Worm (Caenorhabditis elegans) whole organism, late embryonic: Measurements from ENCODE around the gene clpf-1.

Experiments
- F13H6.1 ChIP-seq: sonication (generic microtip); optimal IDR thresholded peaks from 2 replicates; lab custom pipeline; 2016; ENCODE audit warnings: missing genetic modification characterization, missing compliant biosample characterization
- K02D7.2 ChIP-seq: sonication (generic microtip); optimal IDR thresholded peaks from 2 replicates; lab custom pipeline; 2017; ENCODE audit warnings: mild to moderate bottlenecking, missing genetic modification characterization, missing compliant biosample characterization
- K09A11.1 ChIP-seq: sonication (generic microtip); optimal IDR thresholded peaks from 2 replicates; lab custom pipeline; 2017; ENCODE audit warnings: antibody characterized with exemption, mild to moderate bottlenecking, missing genetic modification characterization, missing compliant biosample characterization; ENCODE audit not compliant: insufficient read depth
- T23F11.4 ChIP-seq: fragments of 200-800 bp; sonication (Bioruptor generic); optimal IDR thresholded peaks from 2 replicates; lab custom pipeline; 2018; ENCODE audit warnings: mild to moderate bottlenecking, missing genetic modification characterization, missing compliant biosample characterization
- Y22D7AL.16 ChIP-seq: sonication (generic microtip); optimal IDR thresholded peaks from 2 replicates; lab custom pipeline; 2016; ENCODE audit warnings: missing genetic modification characterization, missing compliant biosample characterization
- ahr-1 ChIP-seq: sonication (generic microtip); optimal IDR thresholded peaks from 2 replicates; lab custom pipeline; 2016; ENCODE audit warnings: missing genetic modification characterization, missing compliant biosample characterization
- ama-1 ChIP-seq: fragments of 150-350 bp; optimal IDR thresholded peaks from 2 replicates; lab custom pipeline; 2014
- ceh-19 ChIP-seq: fragments of 200-800 bp; sonication (Bioruptor generic); optimal IDR thresholded peaks from 2 replicates; lab custom pipeline; 2018; ENCODE audit warnings: mild to moderate bottlenecking, missing genetic modification characterization, missing compliant biosample characterization
- ceh-2 ChIP-seq: sonication (generic microtip); optimal IDR thresholded peaks from 2 replicates; lab custom pipeline; 2016; ENCODE audit warnings: missing genotype, missing genetic modification characterization, missing compliant biosample characterization
- ceh-22 ChIP-seq: sonication (generic microtip); optimal IDR thresholded peaks from 2 replicates; lab custom pipeline; 2017; ENCODE audit warnings: missing biosample characterization, missing genetic modification characterization
- ceh-30 ChIP-seq: fragments of 150-350 bp; optimal IDR thresholded peaks from 2 replicates; lab custom pipeline; 2014; ENCODE audit warnings: missing biosample characterization, missing genetic modification characterization
- ceh-45 ChIP-seq: fragments of 200-800 bp; sonication (Bioruptor generic); IDR thresholded peaks from 2 replicates; pipeline ENCODE4 v1.3.6; 2022; ENCODE audit warnings: missing genetic modification reagents, missing genetic modification characterization, missing compliant biosample characterization
- ceh-48 ChIP-seq: sonication (generic microtip); optimal IDR thresholded peaks from 2 replicates; lab custom pipeline; 2016; ENCODE audit warnings: missing genetic modification characterization, inconsistent platforms, missing compliant biosample characterization
- che-1 ChIP-seq: sonication (generic microtip); optimal IDR thresholded peaks from 2 replicates; lab custom pipeline; 2016; ENCODE audit warnings: mild to moderate bottlenecking, missing genetic modification characterization, missing compliant biosample characterization
- elt-2 ChIP-seq: sonication (generic microtip); optimal IDR thresholded peaks from 2 replicates; lab custom pipeline; 2016; ENCODE audit warnings: missing genetic modification reagents, missing genetic modification characterization, missing compliant biosample characterization
- elt-4 ChIP-seq: sonication (generic microtip); optimal IDR thresholded peaks from 2 replicates; lab custom pipeline; 2016; ENCODE audit warnings: missing genetic modification characterization, missing compliant biosample characterization
- ets-4 ChIP-seq: sonication (generic microtip); optimal IDR thresholded peaks from 2 replicates; lab custom pipeline; 2016; ENCODE audit warnings: missing genetic modification characterization, missing compliant biosample characterization
- eyg-1 ChIP-seq: sonication (generic microtip); optimal IDR thresholded peaks from 2 replicates; lab custom pipeline; 2016; ENCODE audit warnings: missing genotype, missing genetic modification characterization, missing compliant biosample characterization
- fax-1 ChIP-seq: sonication (generic microtip); optimal IDR thresholded peaks from 2 replicates; lab custom pipeline; 2016; ENCODE audit warnings: missing genotype, missing genetic modification characterization, missing compliant biosample characterization
- hlh-13 ChIP-seq: fragments of 200-800 bp; sonication (Bioruptor generic); optimal IDR thresholded peaks from 2 replicates; lab custom pipeline; 2018; ENCODE audit warnings: mild to moderate bottlenecking, missing genetic modification characterization, missing compliant biosample characterization
- hlh-15 ChIP-seq: sonication (generic microtip); optimal IDR thresholded peaks from 2 replicates; lab custom pipeline; 2016; ENCODE audit warnings: missing genetic modification characterization, missing compliant biosample characterization
- hlh-30 ChIP-seq: sonication (generic microtip); optimal IDR thresholded peaks from 2 replicates; lab custom pipeline; 2017; ENCODE audit warnings: antibody characterized with exemption, missing genetic modification characterization, missing compliant biosample characterization; ENCODE audit not compliant: insufficient read depth
- lim-6 ChIP-seq: sonication (generic microtip); optimal IDR thresholded peaks from 2 replicates; lab custom pipeline; 2016; ENCODE audit warnings: missing genetic modification characterization, missing compliant biosample characterization
- lin-11 ChIP-seq: fragments of 200-800 bp; sonication (Bioruptor generic); optimal IDR thresholded peaks from 2 replicates; lab custom pipeline; 2018; ENCODE audit warnings: mild to moderate bottlenecking, missing genetic modification characterization, missing compliant biosample characterization
- madf-2 ChIP-seq: sonication (generic microtip); optimal IDR thresholded peaks from 2 replicates; lab custom pipeline; 2017; ENCODE audit warnings: missing genetic modification characterization, missing compliant biosample characterization
- nfya-1 ChIP-seq: sonication (generic microtip); optimal IDR thresholded peaks from 2 replicates; lab custom pipeline; 2017; ENCODE audit warnings: missing genetic modification characterization, mild to moderate bottlenecking, missing compliant biosample characterization, antibody characterized with exemption, moderate library complexity
- odd-2 ChIP-seq: sonication (generic microtip); optimal IDR thresholded peaks from 2 replicates; lab custom pipeline; 2017; ENCODE audit warnings: antibody characterized with exemption, mild to moderate bottlenecking, missing genetic modification characterization, missing compliant biosample characterization
- pax-1 ChIP-seq: fragments of 150-350 bp; optimal IDR thresholded peaks from 2 replicates; lab custom pipeline; 2014; ENCODE audit warnings: missing biosample characterization, missing genetic modification characterization
- pha-4 ChIP-seq: fragments of 150-350 bp; optimal IDR thresholded peaks from 2 replicates; lab custom pipeline; 2018; ENCODE audit warnings: missing biosample characterization, missing genetic modification reagents, missing genetic modification characterization
- pros-1 ChIP-seq: fragments of 150-350 bp; optimal IDR thresholded peaks from 2 replicates; lab custom pipeline; 2014; ENCODE audit warnings: missing biosample characterization, missing genetic modification reagents, missing genetic modification characterization
- ref-2 ChIP-seq: sonication (generic microtip); optimal IDR thresholded peaks from 2 replicates; lab custom pipeline; 2016; ENCODE audit warnings: missing genetic modification characterization, missing compliant biosample characterization
- tbx-2 ChIP-seq: sonication (generic microtip); optimal IDR thresholded peaks from 2 replicates; lab custom pipeline; 2016; ENCODE audit warnings: missing genetic modification characterization, missing compliant biosample characterization
- ttx-3 ChIP-seq: sonication (generic microtip); optimal IDR thresholded peaks from 2 replicates; lab custom pipeline; 2016; ENCODE audit warnings: missing genetic modification reagents, missing genetic modification characterization, missing compliant biosample characterization
- unc-3 ChIP-seq, 2 experiments: fragments of 200-800 bp in 1 of 2; sonication (Bioruptor generic) in 1 of 2; sonication (generic microtip) in 1 of 2; conservative IDR thresholded peaks in 1 of 2; optimal IDR thresholded peaks in 1 of 2; 2 replicates each; pipeline versions ENCODE4 v1.3.6 to Lab custom; 2016 to 2022; ENCODE audit warnings: missing compliant biosample characterization in 2 of 2, missing genetic modification characterization in 2 of 2, missing genetic modification reagents in 1 of 2
- unc-42 ChIP-seq: sonication (generic microtip); optimal IDR thresholded peaks from 2 replicates; lab custom pipeline; 2016; ENCODE audit warnings: missing genotype, missing genetic modification characterization, missing compliant biosample characterization
- unc-86 ChIP-seq: sonication (generic microtip); optimal IDR thresholded peaks from 2 replicates; lab custom pipeline; 2016; ENCODE audit warnings: missing genetic modification characterization, missing compliant biosample characterization
- zip-5 ChIP-seq: sonication (generic microtip); optimal IDR thresholded peaks from 2 replicates; lab custom pipeline; 2016; ENCODE audit warnings: missing genetic modification characterization, missing compliant biosample characterization

Gene clpf-1

DNA sequence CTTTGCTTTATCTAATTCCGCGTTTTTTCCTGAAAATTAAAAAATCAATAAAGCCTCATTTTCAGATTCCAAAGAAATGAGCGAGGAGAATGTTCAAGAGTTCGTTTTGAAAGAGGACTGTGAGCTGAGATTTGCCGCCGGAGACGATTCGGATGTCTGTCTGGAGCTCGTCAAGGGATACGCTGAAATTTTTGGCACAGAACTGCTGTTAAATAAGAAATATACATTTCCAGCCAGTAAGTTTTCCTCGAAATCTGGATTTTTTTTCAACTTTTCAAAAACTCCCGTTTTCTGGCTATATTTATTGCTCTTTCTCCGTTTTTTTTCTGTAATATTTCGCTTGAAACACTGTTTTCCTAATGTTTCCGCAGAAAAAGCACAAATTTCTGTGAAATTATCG lies at the start of gene clpf-1:
Gene clpf-1 (plus strand): TSS at position 66 of the 400 bp plus-strand sequence.
- TF ChIP-seq ttx-3 (tag; lab: Kevin White, UChicago) = no peak
- no peak for TF ChIP-seq ceh-2
- TF ChIP-seq lim-6 (tag; lab: Kevin White, UChicago) = no peak
- no peak for TF ChIP-seq ceh-45 (GFP tag; lab: Robert Waterston, UW)
- TF ChIP-seq ahr-1 = no peak
- no peak for TF ChIP-seq lin-11 (tag; lab: Kevin White, UChicago)
- TF ChIP-seq elt-2 (tag; lab: Kevin White, UChicago) = no peak
- no peak for TF ChIP-seq K09A11.1 (tag; lab: Kevin White, UChicago)
- TF ChIP-seq T23F11.4 (GFP tag; lab: Kevin White, UChicago) = no peak
- TF ChIP-seq fax-1 (tag; lab: Kevin White, UChicago) = no peak
- no peak for TF ChIP-seq ceh-22
- no peak for TF ChIP-seq ref-2 (tag; lab: Kevin White, UChicago)
- TF ChIP-seq pha-4 (tag; lab: Kevin White, UChicago) = no peak
- no peak for TF ChIP-seq unc-86 (tag; lab: Kevin White, UChicago)
- no peak for TF ChIP-seq che-1 (tag; lab: Kevin White, UChicago)

DNA sequence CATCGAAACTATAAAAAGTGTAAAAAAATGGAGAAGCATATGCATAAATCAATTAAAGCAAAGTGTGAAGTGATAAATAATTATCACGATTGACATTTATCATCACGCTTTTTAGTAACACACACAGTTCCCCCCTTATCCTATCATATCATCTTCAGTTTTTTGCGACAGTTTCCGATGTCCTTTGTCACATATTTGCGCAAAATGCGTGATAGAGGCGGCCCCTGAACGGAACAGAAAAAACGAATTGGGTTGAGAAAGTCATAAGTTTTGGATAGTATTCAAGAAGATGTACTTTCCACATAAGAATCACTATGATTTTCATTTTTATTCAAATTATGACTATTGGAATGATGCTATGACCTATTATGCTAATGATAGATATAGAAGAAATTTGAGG lies 48.5 kb upstream of the clpf-1 start:
- TF ChIP-seq pax-1 (no peak), lim-6 (tag; lab: Kevin White, UChicago) (no peak), zip-5 (tag; lab: Kevin White, UChicago) (no peak), odd-2 (tag; lab: Kevin White, UChicago) (no peak), ttx-3 (tag; lab: Kevin White, UChicago) (no peak), hlh-13 (no peak), ahr-1 (no peak), elt-2 (tag; lab: Kevin White, UChicago) (no peak), nfya-1 (tag; lab: Kevin White, UChicago) (no peak), tbx-2 (tag; lab: Kevin White, UChicago) (no peak), K02D7.2 (tag; lab: Kevin White, UChicago) (no peak), ceh-30 (tag; lab: Kevin White, UChicago) (no peak), pros-1 (no peak), ceh-19 (GFP tag; lab: Kevin White, UChicago) (no peak), lin-11 (tag; lab: Kevin White, UChicago) (no peak), Y22D7AL.16 (tag; lab: Kevin White, UChicago) (no peak)

DNA sequence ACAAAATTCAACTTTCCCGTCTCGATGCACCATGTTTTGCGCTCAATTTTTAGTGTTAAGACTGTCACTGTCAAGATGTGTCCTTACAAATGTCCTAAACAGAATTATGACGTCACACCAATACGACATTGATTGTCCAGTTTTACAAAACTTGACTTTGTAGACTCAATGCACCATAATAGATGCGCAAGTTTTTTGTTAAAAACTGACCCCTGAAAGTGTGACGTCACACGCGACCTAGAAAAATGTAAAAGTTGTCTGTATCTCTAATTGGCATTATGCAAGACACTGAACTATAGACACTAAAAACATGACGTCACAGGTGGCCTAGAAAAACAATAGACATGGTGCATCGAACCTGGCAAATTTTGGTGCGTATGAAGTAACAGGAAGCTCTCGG lies 46.5 kb upstream of the clpf-1 start:
- no peak for TF ChIP-seq elt-4 (tag; lab: Kevin White, UChicago)
- TF ChIP-seq unc-86 (tag; lab: Kevin White, UChicago) = no peak
- TF ChIP-seq unc-3 (GFP tag; conservative IDR thresholded peaks at IDR 0.05; lab: Robert Waterston, UW) = no peak
- no peak for TF ChIP-seq unc-3 (tag; optimal IDR thresholded peaks at IDR 0.05; lab: Kevin White, UChicago)
- no peak for TF ChIP-seq ceh-48
- no peak for TF ChIP-seq ets-4
- no peak for TF ChIP-seq ama-1 (lab: Kevin White, UChicago)
- no peak for TF ChIP-seq ceh-19 (GFP tag; lab: Kevin White, UChicago)
- TF ChIP-seq K09A11.1 (tag; lab: Kevin White, UChicago) = no peak
- TF ChIP-seq T23F11.4 (GFP tag; lab: Kevin White, UChicago) = no peak
- TF ChIP-seq madf-2 (tag; lab: Kevin White, UChicago) = no peak
- no peak for TF ChIP-seq zip-5 (tag; lab: Kevin White, UChicago)
- TF ChIP-seq unc-42 (tag; lab: Kevin White, UChicago) = no peak
- TF ChIP-seq pha-4 (tag; lab: Kevin White, UChicago) = no peak
- TF ChIP-seq hlh-30 = no peak
- TF ChIP-seq F13H6.1 (tag; lab: Kevin White, UChicago) = no peak
- no peak for TF ChIP-seq che-1 (tag; lab: Kevin White, UChicago)
- TF ChIP-seq nfya-1 (tag; lab: Kevin White, UChicago) = no peak
- TF ChIP-seq ref-2 (tag; lab: Kevin White, UChicago) = no peak
- TF ChIP-seq eyg-1 (tag; lab: Kevin White, UChicago) = no peak
- TF ChIP-seq hlh-15 = no peak
